Fruit fly (Drosophila melanogaster) whole organism, adult: ENCODE measurements around the gene Eig71Eb.
A peak's percentile ranks its signal among the peaks of the same experiment; 100 is the strongest.

ENCODE experiments used
- CG11617 ChIP-seq: fragments of 200-800 bp; sonication (Bioruptor generic); optimal IDR thresholded peaks from 2 replicates; lab custom pipeline; 2017; ENCODE audit warnings: mild to moderate bottlenecking, missing biosample characterization, missing genetic modification reagents, missing genetic modification characterization
- CG12768 ChIP-seq: fragments of 200-800 bp; sonication (Bioruptor generic); optimal IDR thresholded peaks from 2 replicates; lab custom pipeline; 2017; ENCODE audit warnings: missing biosample characterization, missing genetic modification characterization, mild to moderate bottlenecking, moderate library complexity, missing genetic modification reagents
- CG14711 ChIP-seq: fragments of 200-800 bp; sonication (Bioruptor generic); optimal IDR thresholded peaks from 2 replicates; lab custom pipeline; 2018; ENCODE audit warnings: missing biosample characterization, mild to moderate bottlenecking, missing genetic modification characterization, moderate library complexity
- CG1620 ChIP-seq: fragments of 200-800 bp; sonication (Bioruptor generic); optimal IDR thresholded peaks from 2 replicates; lab custom pipeline; 2016; ENCODE audit warnings: missing biosample characterization, missing genetic modification characterization
- CG33017 ChIP-seq: fragments of 200-800 bp; sonication (Bioruptor generic); optimal IDR thresholded peaks from 2 replicates; lab custom pipeline; 2018; ENCODE audit warnings: missing biosample characterization, mild to moderate bottlenecking, missing genetic modification characterization, moderate library complexity
- CG5204 ChIP-seq: fragments of 200-800 bp; sonication (Bioruptor generic); optimal IDR thresholded peaks from 2 replicates; lab custom pipeline; 2016; ENCODE audit warnings: missing biosample characterization, missing genetic modification characterization
- CG7045 ChIP-seq: fragments of 200-800 bp; sonication (Bioruptor generic); optimal IDR thresholded peaks from 2 replicates; lab custom pipeline; 2017; ENCODE audit warnings: missing biosample characterization, mild to moderate bottlenecking, missing genetic modification characterization
- CG7101 ChIP-seq: fragments of 200-800 bp; sonication (Bioruptor generic); optimal IDR thresholded peaks from 2 replicates; lab custom pipeline; 2018; ENCODE audit warnings: missing biosample characterization, mild to moderate bottlenecking, missing genetic modification characterization, moderate library complexity
- Clk ChIP-seq: fragments of 200-800 bp; sonication (Bioruptor generic); optimal IDR thresholded peaks from 2 replicates; lab custom pipeline; 2017; ENCODE audit warnings: missing biosample characterization, missing genetic modification characterization
- Crg-1 ChIP-seq: fragments of 200-800 bp; sonication (Bioruptor generic); optimal IDR thresholded peaks from 2 replicates; lab custom pipeline; 2016; ENCODE audit warnings: missing biosample characterization, missing genetic modification characterization
- Hr96 ChIP-seq: fragments of 200-800 bp; sonication (Bioruptor generic); optimal IDR thresholded peaks from 2 replicates; lab custom pipeline; 2016; ENCODE audit warnings: missing biosample characterization, missing genetic modification characterization
- Mnt ChIP-seq: fragments of 200-800 bp; sonication (Bioruptor generic); optimal IDR thresholded peaks from 2 replicates; lab custom pipeline; 2016; ENCODE audit warnings: missing biosample characterization, mild to moderate bottlenecking, missing genetic modification characterization
- bab1 ChIP-seq: fragments of 200-800 bp; sonication (Bioruptor generic); optimal IDR thresholded peaks from 3 replicates; lab custom pipeline; 2019; ENCODE audit warnings: missing biosample characterization, mild to moderate bottlenecking, missing genetic modification characterization, moderate library complexity
- cic ChIP-seq: fragments of 200-800 bp; sonication (Bioruptor generic); optimal IDR thresholded peaks from 2 replicates; lab custom pipeline; 2017; ENCODE audit warnings: missing biosample characterization, mild to moderate bottlenecking, missing genetic modification characterization, moderate library complexity
- cnc ChIP-seq, 2 experiments: fragments of >200 bp; optimal IDR thresholded peaks; 2 replicates each; lab custom pipeline; 2017
- kay ChIP-seq: fragments of 200-800 bp; sonication (Bioruptor generic); peaks from one replicate; lab custom pipeline; 2016; ENCODE audit warnings: missing biosample characterization, missing genetic modification characterization, borderline replicate concordance
- ovo ChIP-seq: fragments of 200-800 bp; sonication (Bioruptor generic); optimal IDR thresholded peaks from 2 replicates; lab custom pipeline; 2016; ENCODE audit warnings: missing biosample characterization, missing genetic modification characterization
- pad ChIP-seq: fragments of 200-800 bp; sonication (Bioruptor generic); optimal IDR thresholded peaks from 3 replicates; lab custom pipeline; 2017; ENCODE audit warnings: missing biosample characterization, missing genetic modification characterization, mild to moderate bottlenecking, moderate library complexity, missing genetic modification reagents
- tj ChIP-seq: fragments of 200-800 bp; sonication (Bioruptor generic); optimal IDR thresholded peaks from 3 replicates; lab custom pipeline; 2017; ENCODE audit warnings: missing biosample characterization, mild to moderate bottlenecking, missing genetic modification characterization, moderate library complexity
- toe ChIP-seq: fragments of 200-800 bp; sonication (Bioruptor generic); optimal IDR thresholded peaks from 2 replicates; lab custom pipeline; 2016; ENCODE audit warnings: missing biosample characterization, missing genetic modification characterization

Gene Eig71Eb

dm6 chr3L:15631067-15631466, 18.7 kb upstream of the Eig71Eb start:
- TF ChIP-seq Hr96 (GFP tag; lab: Kevin White, UChicago) (no peak), toe (GFP tag; lab: Kevin White, UChicago) (no peak), CG14711 (tag; lab: Kevin White, UChicago) (no peak), cic (GFP tag; lab: Kevin White, UChicago) (no peak), Mnt (GFP tag; lab: Kevin White, UChicago) (no peak), CG7101 (no peak), bab1 (GFP tag; lab: Kevin White, UChicago) (no peak), kay (GFP tag; lab: Kevin White, UChicago) (no peak), Crg-1 (GFP tag; lab: Kevin White, UChicago) (no peak), CG11617 (GFP tag; lab: Kevin White, UChicago) (no peak)

DNA sequence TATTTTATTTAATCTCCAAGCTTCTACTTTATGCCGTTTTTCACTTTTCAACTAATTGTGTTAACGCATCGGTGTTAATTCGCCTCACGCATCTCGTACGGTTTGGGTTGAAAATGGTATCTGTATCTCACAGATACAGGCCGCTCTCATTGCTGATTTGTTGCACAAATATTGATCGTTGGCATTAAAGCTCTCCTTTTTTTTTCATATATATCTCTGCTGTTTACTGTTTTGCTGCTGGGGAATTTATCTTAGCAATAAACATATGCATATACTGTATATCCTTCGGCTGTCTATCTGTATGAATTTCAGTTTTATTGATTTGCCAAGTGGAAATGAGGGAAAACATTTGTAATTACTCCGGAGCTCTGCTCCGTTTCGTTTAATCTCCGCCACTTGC, 17.1 kb upstream of the Eig71Eb start:
- TF ChIP-seq CG33017 (tag; lab: Kevin White, UChicago) (no peak), CG7101 (peak; percentile 5), CG7045 (GFP tag; lab: Kevin White, UChicago) (no peak), Crg-1 (GFP tag; lab: Kevin White, UChicago) (no peak), Hr96 (GFP tag; lab: Kevin White, UChicago) (no peak), CG1620 (GFP tag; lab: Kevin White, UChicago) (no peak), cnc (optimal IDR thresholded peaks at IDR 0.05; lab: Kevin White, UChicago) (no peak), kay (GFP tag; lab: Kevin White, UChicago) (peak; percentile 23), CG12768 (GFP tag; lab: Kevin White, UChicago) (no peak), CG11617 (GFP tag; lab: Kevin White, UChicago) (no peak), bab1 (GFP tag; lab: Kevin White, UChicago) (no peak), Clk (GFP tag; lab: Kevin White, UChicago) (no peak)

DNA sequence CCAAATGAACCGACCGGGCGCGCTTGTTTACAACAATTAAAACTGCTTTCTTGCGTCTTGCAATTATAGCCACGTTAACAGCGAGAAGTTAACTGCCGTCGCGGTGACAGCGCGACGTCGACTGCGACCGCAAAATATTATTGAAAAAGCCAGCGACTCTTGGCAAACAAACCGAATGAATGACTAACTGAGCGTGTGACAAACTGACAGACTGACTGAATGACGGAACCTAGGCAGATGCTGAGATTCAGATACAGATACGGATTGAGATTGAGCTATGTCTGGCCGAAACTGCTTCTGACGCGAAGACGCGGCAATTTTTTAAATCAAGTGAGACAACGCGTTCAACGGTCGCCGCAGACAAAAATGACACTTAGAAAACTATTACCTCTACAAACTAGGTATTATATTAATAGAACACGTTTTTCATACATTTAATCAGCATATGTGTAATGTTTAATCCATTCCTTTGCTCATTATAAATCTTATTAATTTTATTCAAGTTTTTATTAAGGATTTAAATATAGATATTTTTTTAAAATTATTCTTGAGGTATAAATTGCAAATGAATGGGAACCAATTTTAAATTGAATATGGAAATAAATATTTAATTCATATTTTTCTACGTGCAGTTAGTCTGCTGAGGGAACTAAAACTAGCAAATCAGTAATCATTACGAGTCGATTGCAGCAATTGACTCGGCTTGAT, 15.2 kb upstream of the Eig71Eb start:
- TF ChIP-seq tj (no peak), CG12768 (GFP tag; lab: Kevin White, UChicago) (peak; percentile 10), ovo (no peak), cnc (optimal IDR thresholded peaks at IDR 0.05; lab: Kevin White, UChicago) (no peak), Hr96 (GFP tag; lab: Kevin White, UChicago) (no peak), Clk (GFP tag; lab: Kevin White, UChicago) (no peak), CG14711 (tag; lab: Kevin White, UChicago) (peak; percentile 62), CG33017 (tag; lab: Kevin White, UChicago) (peak; percentile 78), CG7101 (peak; percentile 72), cic (GFP tag; lab: Kevin White, UChicago) (peak; percentile 28), Crg-1 (GFP tag; lab: Kevin White, UChicago) (no peak), kay (GFP tag; lab: Kevin White, UChicago) (no peak), pad (no peak), toe (GFP tag; lab: Kevin White, UChicago) (no peak), CG11617 (GFP tag; lab: Kevin White, UChicago) (peak; percentile 25), CG7045 (GFP tag; lab: Kevin White, UChicago) (peak; percentile 13), CG5204 (peak; percentile 1), Mnt (GFP tag; lab: Kevin White, UChicago) (no peak), CG1620 (GFP tag; lab: Kevin White, UChicago) (no peak), bab1 (GFP tag; lab: Kevin White, UChicago) (no peak)

DNA sequence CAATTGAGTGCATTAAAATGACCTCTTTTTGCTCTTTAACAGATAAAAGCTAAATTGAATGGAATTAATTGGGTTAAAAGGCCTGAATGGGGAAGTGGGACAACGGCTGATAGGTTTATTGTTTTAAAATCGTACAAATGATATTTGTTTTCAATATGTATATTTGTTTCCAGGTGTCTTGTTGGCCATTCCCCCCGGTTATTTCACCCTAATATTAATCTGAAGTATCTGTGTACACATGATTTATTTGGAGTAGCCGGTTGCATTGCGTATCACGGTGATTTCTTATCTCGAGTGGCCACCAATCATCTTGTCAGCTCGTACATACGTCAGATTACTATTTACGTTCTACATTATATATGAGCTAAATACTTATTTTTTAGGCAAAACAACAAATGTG, 13.4 kb upstream of the Eig71Eb start:
- TF ChIP-seq CG14711 (tag; lab: Kevin White, UChicago) (no peak), tj (no peak), CG12768 (GFP tag; lab: Kevin White, UChicago) (no peak), cic (GFP tag; lab: Kevin White, UChicago) (peak; percentile 69), Crg-1 (GFP tag; lab: Kevin White, UChicago) (no peak), CG1620 (GFP tag; lab: Kevin White, UChicago) (no peak), CG11617 (GFP tag; lab: Kevin White, UChicago) (no peak), CG33017 (tag; lab: Kevin White, UChicago) (peak; percentile 12), Clk (GFP tag; lab: Kevin White, UChicago) (no peak), CG7101 (no peak), Mnt (GFP tag; lab: Kevin White, UChicago) (no peak), ovo (no peak), cnc (optimal IDR thresholded peaks at IDR 0.05; lab: Kevin White, UChicago) (no peak)

- TF ChIP-seq pad = no peak
- TF ChIP-seq CG7045 (GFP tag; lab: Kevin White, UChicago) = no peak
- TF ChIP-seq kay (GFP tag; lab: Kevin White, UChicago) = no peak
- TF ChIP-seq Crg-1 (GFP tag; lab: Kevin White, UChicago) = no peak
- TF ChIP-seq CG14711 (tag; lab: Kevin White, UChicago) = no peak
- TF ChIP-seq tj = no peak
- TF ChIP-seq cnc (optimal IDR thresholded peaks at IDR 0.05; lab: Kevin White, UChicago) = no peak
- TF ChIP-seq Hr96 (GFP tag; lab: Kevin White, UChicago) = no peak
- TF ChIP-seq CG5204 = no peak
Measured at dm6 chr3L:15636978-15637377, 12.8 kb upstream of the Eig71Eb start.

- TF ChIP-seq tj (no peak), kay (GFP tag; lab: Kevin White, UChicago) (peak; percentile 49), Clk (GFP tag; lab: Kevin White, UChicago) (no peak), pad (no peak), CG1620 (GFP tag; lab: Kevin White, UChicago) (no peak), bab1 (GFP tag; lab: Kevin White, UChicago) (no peak)
Measured at dm6 chr3L:15637618-15638017, 12.1 kb upstream of the Eig71Eb start.
